Worm (Caenorhabditis elegans): ENCODE data around the gene nstp-7.

The nstp-7 gene

ce11 chrV:599783-600182, 18.1 kb downstream of the nstp-7 start:
- TF ChIP-seq ama-1 (optimal IDR thresholded peaks at IDR 0.05) (no peak), sdc-2 (tag; optimal IDR thresholded peaks at IDR 0.05) (no peak), npax-4 (tag; optimal IDR thresholded peaks at IDR 0.05) (no peak), K09A11.1 (tag; optimal IDR thresholded peaks at IDR 0.05; ENCODE audit: insufficient read depth) (no peak), odd-2 (tag; optimal IDR thresholded peaks at IDR 0.05) (no peak), ceh-48 (tag; optimal IDR thresholded peaks at IDR 0.05) (no peak), mec-3 (tag; optimal IDR thresholded peaks at IDR 0.05; ENCODE audit: borderline replicate concordance) (no peak), unc-86 (tag; optimal IDR thresholded peaks at IDR 0.05) (no peak), ceh-9 (tag; optimal IDR thresholded peaks at IDR 0.05) (no peak), ets-4 (tag; optimal IDR thresholded peaks at IDR 0.05) (no peak), madf-2 (tag; optimal IDR thresholded peaks at IDR 0.05) (no peak), sox-2 (GFP tag; IDR thresholded peaks at IDR 0.05) (no peak), pha-2 (tag; optimal IDR thresholded peaks at IDR 0.05) (no peak), ceh-30 (tag; optimal IDR thresholded peaks at IDR 0.05) (no peak)

ce11 chrV:600231-600630, 18.5 kb downstream of the nstp-7 start, which contains the start of gene nhr-251:
nhr-251 (plus strand) TSS chrV:600531.
- TF ChIP-seq eyg-1 (tag; optimal IDR thresholded peaks at IDR 0.05) = no peak
- no peak for TF ChIP-seq ceh-9 (tag; optimal IDR thresholded peaks at IDR 0.05)
- TF ChIP-seq dmd-4 (tag; optimal IDR thresholded peaks at IDR 0.05; ENCODE audit: borderline replicate concordance) = no peak
- TF ChIP-seq zip-5 (tag; optimal IDR thresholded peaks at IDR 0.05) = no peak
- TF ChIP-seq lin-11 (tag; optimal IDR thresholded peaks at IDR 0.05) = no peak
- TF ChIP-seq ceh-45 (GFP tag; IDR thresholded peaks at IDR 0.05) = no peak
- TF ChIP-seq ceh-48 (tag; optimal IDR thresholded peaks at IDR 0.05) = no peak
- no peak for TF ChIP-seq nhr-11 (tag; optimal IDR thresholded peaks at IDR 0.05)
- TF ChIP-seq ref-2 (tag; optimal IDR thresholded peaks at IDR 0.05) = no peak
- no peak for TF ChIP-seq unc-86 (tag; optimal IDR thresholded peaks at IDR 0.05)

- TF ChIP-seq dve-1 (tag; optimal IDR thresholded peaks at IDR 0.05) (no peak), ahr-1 (tag; optimal IDR thresholded peaks at IDR 0.05) (no peak), Y22D7AL.16 (tag; optimal IDR thresholded peaks at IDR 0.05) (no peak), hlh-13 (GFP tag; optimal IDR thresholded peaks at IDR 0.05) (no peak), sox-4 (tag; optimal IDR thresholded peaks at IDR 0.05) (no peak), pros-1 (tag; optimal IDR thresholded peaks at IDR 0.05) (no peak), fkh-10 (GFP tag; optimal IDR thresholded peaks at IDR 0.05) (no peak), dmd-4 (tag; optimal IDR thresholded peaks at IDR 0.05; ENCODE audit: borderline replicate concordance) (no peak), hlh-8 (tag; optimal IDR thresholded peaks at IDR 0.05) (no peak), ceh-24 (tag; optimal IDR thresholded peaks at IDR 0.05) (no peak), ama-1 (optimal IDR thresholded peaks at IDR 0.05) (no peak), K09A11.1 (tag; optimal IDR thresholded peaks at IDR 0.05; ENCODE audit: insufficient read depth) (no peak), che-1 (tag; optimal IDR thresholded peaks at IDR 0.05) (no peak), ztf-16 (tag; optimal IDR thresholded peaks at IDR 0.05) (no peak), sox-2 (GFP tag; IDR thresholded peaks at IDR 0.05) (no peak), lim-6 (tag; optimal IDR thresholded peaks at IDR 0.05) (no peak), pha-2 (tag; optimal IDR thresholded peaks at IDR 0.05) (no peak), fkh-6 (tag; optimal IDR thresholded peaks at IDR 0.05) (no peak)
Observed at ce11 chrV:604105-604504, 22.4 kb downstream of the nstp-7 start, which contains the start of gene srlf-37. srlf-37 (minus strand) TSS chrV:604205.

ce11 chrV:608844-609243, 27.1 kb downstream of the nstp-7 start, which contains the start of gene srw-109:
srw-109 (minus strand) TSS chrV:608944.
- TF ChIP-seq hlh-13 (GFP tag; optimal IDR thresholded peaks at IDR 0.05) (no peak), ceh-22 (tag; optimal IDR thresholded peaks at IDR 0.05) (no peak), unc-42 (tag; optimal IDR thresholded peaks at IDR 0.05) (no peak), pax-1 (tag; optimal IDR thresholded peaks at IDR 0.05) (no peak), ceh-18 (tag; optimal IDR thresholded peaks at IDR 0.05) (no peak), rnt-1 (tag; optimal IDR thresholded peaks at IDR 0.05) (no peak), che-1 (tag; optimal IDR thresholded peaks at IDR 0.05) (no peak), ttx-3 (tag; optimal IDR thresholded peaks at IDR 0.05) (no peak), tbx-7 (tag; optimal IDR thresholded peaks at IDR 0.05) (no peak), fkh-6 (tag; optimal IDR thresholded peaks at IDR 0.05) (no peak), npax-4 (tag; optimal IDR thresholded peaks at IDR 0.05) (no peak), tbx-2 (tag; optimal IDR thresholded peaks at IDR 0.05) (no peak), pag-3 (tag; optimal IDR thresholded peaks at IDR 0.05; ENCODE audit: borderline replicate concordance) (no peak), elt-2 (tag; optimal IDR thresholded peaks at IDR 0.05) (no peak), pha-2 (tag; optimal IDR thresholded peaks at IDR 0.05) (no peak), sdc-2 (tag; optimal IDR thresholded peaks at IDR 0.05) (no peak), ceh-14 (tag; optimal IDR thresholded peaks at IDR 0.05) (no peak), ztf-16 (tag; optimal IDR thresholded peaks at IDR 0.05) (no peak), odd-2 (tag; optimal IDR thresholded peaks at IDR 0.05) (no peak), lin-11 (tag; optimal IDR thresholded peaks at IDR 0.05) (no peak)
